Worm (Caenorhabditis elegans) whole organism, L3 larva: ENCODE measurements around the gene F38B6.3.

Experiments
- fos-1 ChIP-seq: fragments of 150-350 bp; optimal IDR thresholded peaks from 2 replicates; lab custom pipeline; 2014; ENCODE audit warnings: missing biosample characterization, missing genetic modification characterization
- lin-39 ChIP-seq: fragments of 150-350 bp; optimal IDR thresholded peaks from 2 replicates; lab custom pipeline; 2018; ENCODE audit warnings: missing biosample characterization, missing genetic modification reagents, missing genetic modification characterization
- mdl-1 ChIP-seq: fragments of 150-350 bp; optimal IDR thresholded peaks from 2 replicates; lab custom pipeline; 2014; ENCODE audit warnings: missing biosample characterization, missing genetic modification characterization
- mml-1 ChIP-seq: fragments of 150-350 bp; sonication (generic microtip); optimal IDR thresholded peaks from 3 replicates; lab custom pipeline; 2014; ENCODE audit warnings: missing biosample characterization, missing genetic modification characterization
- nhr-237 ChIP-seq: fragments of 150-350 bp; optimal IDR thresholded peaks from 2 replicates; lab custom pipeline; 2014; ENCODE audit warnings: missing biosample characterization, missing genetic modification characterization

DNA sequence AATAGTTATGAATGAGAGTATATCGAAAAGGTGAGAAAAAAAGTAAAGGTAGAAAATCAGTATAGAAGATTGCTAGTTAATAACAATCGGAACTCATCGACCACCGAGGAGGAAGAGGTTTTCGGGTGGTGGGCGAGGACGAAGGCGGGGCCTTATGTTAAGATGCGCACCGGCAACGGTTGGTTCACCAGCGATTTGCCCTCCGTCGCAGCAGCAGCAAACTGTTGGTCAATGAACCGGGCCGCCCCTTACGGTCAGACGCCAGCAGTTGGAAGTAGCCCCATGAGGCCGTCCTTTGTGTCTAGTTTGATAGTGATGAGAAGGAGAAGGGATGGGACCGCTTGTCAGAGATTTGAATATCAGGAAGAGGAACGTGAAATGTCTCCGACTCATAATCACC, 24.5 kb upstream of the F38B6.3 start, which contains the start of gene nhr-137:
- TF ChIP-seq mdl-1 (no peak), nhr-237 (no peak), lin-39 (tag; lab: Kevin White, UChicago) (no peak), fos-1 (no peak), mml-1 (tag; lab: Kevin White, UChicago) (no peak)
